Worm (Caenorhabditis elegans) whole organism, L2 larva: ENCODE measurements around the gene ZK836.3.

Experiments
- F13H6.1 ChIP-seq: sonication (generic microtip); optimal IDR thresholded peaks from 2 replicates; lab custom pipeline; 2016; ENCODE audit warnings: missing genetic modification characterization, missing compliant biosample characterization
- R02D3.7 ChIP-seq: fragments of 150-350 bp; optimal IDR thresholded peaks from 2 replicates; lab custom pipeline; 2014; ENCODE audit warnings: missing biosample characterization, missing genetic modification characterization
- ZK546.5 ChIP-seq: sonication (generic microtip); optimal IDR thresholded peaks from 2 replicates; lab custom pipeline; 2017; ENCODE audit warnings: missing biosample characterization, missing genetic modification characterization
- alr-1 ChIP-seq: fragments of 150-350 bp; optimal IDR thresholded peaks from 2 replicates; lab custom pipeline; 2014; ENCODE audit warnings: missing biosample characterization, missing genetic modification characterization
- ama-1 ChIP-seq: fragments of 150-350 bp; optimal IDR thresholded peaks from 2 replicates; lab custom pipeline; 2018; ENCODE audit warnings: inconsistent platforms
- ceh-16 ChIP-seq: fragments of 150-350 bp; optimal IDR thresholded peaks from 2 replicates; lab custom pipeline; 2014; ENCODE audit warnings: missing biosample characterization, missing genetic modification characterization
- crh-2 ChIP-seq: sonication (generic microtip); optimal IDR thresholded peaks from 2 replicates; lab custom pipeline; 2017; ENCODE audit warnings: missing biosample characterization, missing genetic modification characterization
- egl-27 ChIP-seq: sonication (generic microtip); optimal IDR thresholded peaks from 3 replicates; lab custom pipeline; 2017; ENCODE audit warnings: missing biosample characterization, missing genetic modification reagents, missing genetic modification characterization
- elt-1 ChIP-seq: fragments of 150-350 bp; optimal IDR thresholded peaks from 2 replicates; lab custom pipeline; 2014; ENCODE audit warnings: missing biosample characterization, missing genetic modification characterization
- fos-1 ChIP-seq: fragments of 150-350 bp; optimal IDR thresholded peaks from 2 replicates; lab custom pipeline; 2014; ENCODE audit warnings: missing biosample characterization, missing genetic modification characterization
- gmeb-1 ChIP-seq: fragments of 150-350 bp; optimal IDR thresholded peaks from 2 replicates; lab custom pipeline; 2014; ENCODE audit warnings: missing biosample characterization, missing genetic modification characterization
- lin-39 ChIP-seq: fragments of 150-350 bp; optimal IDR thresholded peaks from 2 replicates; lab custom pipeline; 2014; ENCODE audit warnings: missing biosample characterization, missing genetic modification reagents, missing genetic modification characterization
- mab-5 ChIP-seq: fragments of 150-350 bp; optimal IDR thresholded peaks from 2 replicates; lab custom pipeline; 2014; ENCODE audit warnings: missing biosample characterization, missing genetic modification characterization
- mbf-1 ChIP-seq: sonication (generic microtip); optimal IDR thresholded peaks from 2 replicates; lab custom pipeline; 2017; ENCODE audit warnings: missing biosample characterization, missing genetic modification characterization
- nhr-11 ChIP-seq: fragments of 150-350 bp; optimal IDR thresholded peaks from 2 replicates; lab custom pipeline; 2014; ENCODE audit warnings: missing biosample characterization, missing genetic modification characterization
- nhr-129 ChIP-seq: fragments of 150-350 bp; optimal IDR thresholded peaks from 2 replicates; lab custom pipeline; 2014; ENCODE audit warnings: missing biosample characterization, missing genetic modification characterization
- nhr-21 ChIP-seq: fragments of 150-350 bp; optimal IDR thresholded peaks from 2 replicates; lab custom pipeline; 2014; ENCODE audit warnings: missing biosample characterization, missing genetic modification characterization
- nhr-23 ChIP-seq: fragments of 150-350 bp; optimal IDR thresholded peaks from 2 replicates; lab custom pipeline; 2014; ENCODE audit warnings: missing biosample characterization, missing genetic modification reagents, missing genetic modification characterization
- nhr-25 ChIP-seq: fragments of 150-350 bp; sonication (generic microtip); optimal IDR thresholded peaks from 3 replicates; lab custom pipeline; 2014; ENCODE audit warnings: missing biosample characterization, missing genetic modification characterization
- nhr-77 ChIP-seq: fragments of 150-350 bp; optimal IDR thresholded peaks from 2 replicates; lab custom pipeline; 2014; ENCODE audit warnings: missing biosample characterization, missing genetic modification characterization
- sem-4 ChIP-seq: fragments of 150-350 bp; optimal IDR thresholded peaks from 2 replicates; lab custom pipeline; 2014; ENCODE audit warnings: missing biosample characterization, missing genetic modification reagents, missing genetic modification characterization
- sma-3 ChIP-seq: sonication (generic microtip); optimal IDR thresholded peaks from 2 replicates; lab custom pipeline; 2016; ENCODE audit warnings: missing genetic modification reagents, missing genetic modification characterization, missing compliant biosample characterization
- sma-9 ChIP-seq, 2 experiments: fragments of 150-350 bp in 1 of 2; sonication (generic microtip) in 1 of 2; optimal IDR thresholded peaks; 2 replicates each; lab custom pipeline; 2014 to 2016; ENCODE audit warnings: missing genetic modification characterization in 2 of 2, mild to moderate bottlenecking in 1 of 2, missing biosample characterization in 1 of 2, missing compliant biosample characterization in 1 of 2, missing genetic modification reagents in 1 of 2, moderate library complexity in 1 of 2
- snpc-4 ChIP-seq: fragments of 150-350 bp; optimal IDR thresholded peaks from 2 replicates; lab custom pipeline; 2014; ENCODE audit warnings: missing biosample characterization, missing genetic modification characterization
- unc-39 ChIP-seq: fragments of 150-350 bp; optimal IDR thresholded peaks from 2 replicates; lab custom pipeline; 2014; ENCODE audit warnings: missing biosample characterization, missing genetic modification characterization
- unc-55 ChIP-seq: fragments of 150-350 bp; sonication (generic microtip); optimal IDR thresholded peaks from 3 replicates; lab custom pipeline; 2014; ENCODE audit warnings: missing biosample characterization, missing genetic modification reagents, missing genetic modification characterization
- zag-1 ChIP-seq: fragments of 150-350 bp; optimal IDR thresholded peaks from 2 replicates; lab custom pipeline; 2014; ENCODE audit warnings: missing biosample characterization, missing genetic modification characterization
- ztf-1 ChIP-seq: fragments of 200-800 bp; sonication (Bioruptor generic); conservative IDR thresholded peaks from 2 replicates; pipeline ENCODE4 v1.3.6; 2022; ENCODE audit warnings: missing genetic modification characterization, missing compliant biosample characterization
- ztf-4 ChIP-seq: fragments of 150-350 bp; optimal IDR thresholded peaks from 2 replicates; lab custom pipeline; 2014; ENCODE audit warnings: missing biosample characterization, missing genetic modification characterization

The ZK836.3 gene

ce11 chrV:12233425-12233824 is 37.7 kb upstream of the ZK836.3 start:
- peak; percentile 76 for TF ChIP-seq F13H6.1 (tag; lab: Kevin White, UChicago)
- TF ChIP-seq sma-9 (GFP tag; optimal IDR thresholded peaks at IDR 0.05; lab: Kevin White, UChicago): peak; percentile 39
- no peak for TF ChIP-seq sma-9 (tag; optimal IDR thresholded peaks at IDR 0.05; lab: Kevin White, UChicago)
- no peak for TF ChIP-seq ztf-1 (GFP tag; lab: Robert Waterston, UW)
- no peak for TF ChIP-seq nhr-23 (tag; lab: Kevin White, UChicago)
- peak; percentile 54 for TF ChIP-seq nhr-129 (tag; lab: Kevin White, UChicago)

DNA sequence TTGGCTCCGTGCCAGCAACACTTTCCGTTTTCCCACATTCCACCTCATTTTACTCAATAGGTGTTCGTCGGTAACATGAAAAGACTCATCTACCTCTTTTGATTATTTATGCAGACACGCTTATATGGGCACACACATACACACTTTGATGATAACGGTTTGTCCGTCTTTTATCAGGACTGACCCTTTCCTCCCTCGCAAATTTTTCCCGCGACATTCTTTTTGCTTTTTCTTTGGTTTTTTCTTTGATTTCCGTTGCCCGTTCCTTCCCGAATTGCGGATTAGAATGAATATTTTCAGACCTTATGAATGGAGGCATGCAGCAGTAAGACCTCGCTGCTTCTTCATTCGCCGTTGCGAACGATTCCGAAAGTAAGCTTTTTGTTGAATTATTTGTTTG is 17.3 kb upstream of the ZK836.3 start, which contains the start of gene vab-8:
Gene vab-8 (plus strand): TSS at position 301 of the 400 bp plus-strand sequence.
- TF ChIP-seq egl-27 (tag; lab: Kevin White, UChicago) (no peak), fos-1 (peak; percentile 47)
- TF ChIP-seq, all 48 proteins: peak for 1

- TF ChIP-seq ceh-16 (tag; lab: Kevin White, UChicago) (no peak), F13H6.1 (tag; lab: Kevin White, UChicago) (peak; percentile 30), zag-1 (tag; lab: Kevin White, UChicago) (peak; percentile 32), unc-55 (GFP tag; lab: Kevin White, UChicago) (peak; percentile 20), nhr-129 (tag; lab: Kevin White, UChicago) (peak; percentile 23)
Measured at ce11 chrV:12211090-12211489, 15.3 kb upstream of the ZK836.3 start.

- no peak for TF ChIP-seq nhr-25
- no peak for TF ChIP-seq unc-39 (tag; lab: Kevin White, UChicago)
- TF ChIP-seq fos-1: no peak
- no peak for TF ChIP-seq F13H6.1 (tag; lab: Kevin White, UChicago)
- TF ChIP-seq nhr-23 (tag; lab: Kevin White, UChicago): no peak
- TF ChIP-seq ztf-1 (GFP tag; lab: Robert Waterston, UW): no peak
- TF ChIP-seq crh-2 (tag; lab: Kevin White, UChicago): no peak
- no peak for TF ChIP-seq unc-55 (GFP tag; lab: Kevin White, UChicago)
- TF ChIP-seq sem-4 (tag; lab: Kevin White, UChicago): no peak
- no peak for TF ChIP-seq R02D3.7 (tag; lab: Kevin White, UChicago)
- TF ChIP-seq mab-5 (tag; lab: Kevin White, UChicago): no peak
- no peak for TF ChIP-seq gmeb-1 (tag; lab: Kevin White, UChicago)
- no peak for TF ChIP-seq elt-1 (tag; lab: Kevin White, UChicago)
- TF ChIP-seq nhr-11 (tag; lab: Kevin White, UChicago): no peak
- no peak for TF ChIP-seq alr-1 (tag; lab: Kevin White, UChicago)
- no peak for TF ChIP-seq mbf-1
- no peak for TF ChIP-seq ztf-4 (tag; lab: Kevin White, UChicago)
- no peak for TF ChIP-seq nhr-77 (tag; lab: Kevin White, UChicago)
- TF ChIP-seq snpc-4: no peak
- no peak for TF ChIP-seq ZK546.5 (tag; lab: Kevin White, UChicago)
Measured at ce11 chrV:12209951-12210350, 14.2 kb upstream of the ZK836.3 start.

- TF ChIP-seq sma-9 (GFP tag; optimal IDR thresholded peaks at IDR 0.05; lab: Kevin White, UChicago): peak; percentile 1
- no peak for TF ChIP-seq sma-9 (tag; optimal IDR thresholded peaks at IDR 0.05; lab: Kevin White, UChicago)
- no peak for TF ChIP-seq nhr-11 (tag; lab: Kevin White, UChicago)
Measured at ce11 chrV:12208678-12209077, 12.9 kb upstream of the ZK836.3 start.

ce11 chrV:12199474-12199873 is 3.7 kb upstream of the ZK836.3 start:
- no peak for TF ChIP-seq lin-39 (tag; lab: Kevin White, UChicago)
- peak; percentile 9 for TF ChIP-seq fos-1
- peak; percentile 77 for TF ChIP-seq sma-9 (GFP tag; optimal IDR thresholded peaks at IDR 0.05; lab: Kevin White, UChicago)
- no peak for TF ChIP-seq sma-9 (tag; optimal IDR thresholded peaks at IDR 0.05; lab: Kevin White, UChicago)
- TF ChIP-seq nhr-23 (tag; lab: Kevin White, UChicago): no peak
- TF ChIP-seq nhr-21: peak; percentile 80
- peak; percentile 78 for TF ChIP-seq sma-3
- TF ChIP-seq ZK546.5 (tag; lab: Kevin White, UChicago): no peak
- no peak for TF ChIP-seq ama-1 (lab: Kevin White, UChicago)
- peak; percentile 3 for TF ChIP-seq sem-4 (tag; lab: Kevin White, UChicago)
- no peak for TF ChIP-seq unc-39 (tag; lab: Kevin White, UChicago)
- peak; percentile 27 for TF ChIP-seq egl-27 (tag; lab: Kevin White, UChicago)
